Fruit fly (Drosophila melanogaster) whole organism, embryonic: ENCODE measurements around the gene Eig71Ej.

Experiments
- CG10209 ChIP-seq: fragments of 200-800 bp; sonication (Bioruptor generic); optimal IDR thresholded peaks from 3 replicates; lab custom pipeline; 2017; ENCODE audit warnings: missing biosample characterization, mild to moderate bottlenecking, missing genetic modification characterization, missing genetic modification reagents
- CG10565 ChIP-seq: fragments of 200-800 bp; sonication (Bioruptor generic); optimal IDR thresholded peaks from 3 replicates; lab custom pipeline; 2016; ENCODE audit warnings: missing biosample characterization, mild to moderate bottlenecking, missing genetic modification characterization
- CG11093 ChIP-seq: fragments of 200-800 bp; sonication (Bioruptor generic); IDR thresholded peaks from 3 replicates; pipeline ENCODE4 v1.3.6; 2022; ENCODE audit warnings: missing biosample characterization, missing genetic modification characterization
- CG11398 ChIP-seq: fragments of 200-800 bp; sonication (Bioruptor generic); optimal IDR thresholded peaks from 2 replicates; lab custom pipeline; 2016; ENCODE audit warnings: missing biosample characterization, missing genetic modification characterization
- CG12155 ChIP-seq: fragments of 200-800 bp; sonication (Bioruptor generic); optimal IDR thresholded peaks from 3 replicates; lab custom pipeline; 2016; ENCODE audit warnings: missing biosample characterization, missing genetic modification characterization
- CG14667 ChIP-seq: fragments of 200-800 bp; sonication (Bioruptor generic); IDR thresholded peaks from 2 replicates; pipeline ENCODE4 v1.3.6; 2022; ENCODE audit warnings: missing biosample characterization, missing genetic modification characterization
- CG17612 ChIP-seq: fragments of 200-800 bp; sonication (Bioruptor generic); IDR thresholded peaks from 2 replicates; pipeline ENCODE4 v1.3.6; 2022; ENCODE audit warnings: missing biosample characterization, missing genetic modification characterization
- CG1792 ChIP-seq: fragments of 200-800 bp; sonication (Bioruptor generic); optimal IDR thresholded peaks from 2 replicates; lab custom pipeline; 2016; ENCODE audit warnings: missing biosample characterization, missing genetic modification characterization
- CG2202 ChIP-seq: fragments of 200-800 bp; sonication (Bioruptor generic); optimal IDR thresholded peaks from 2 replicates; lab custom pipeline; 2018; ENCODE audit warnings: missing biosample characterization, mild to moderate bottlenecking, missing genetic modification characterization
- CG31365 ChIP-seq: fragments of 200-800 bp; sonication (Bioruptor generic); optimal IDR thresholded peaks from 2 replicates; lab custom pipeline; 2018; ENCODE audit warnings: missing biosample characterization, mild to moderate bottlenecking, missing genetic modification characterization
- CG3407 ChIP-seq: fragments of 200-800 bp; sonication (Bioruptor generic); optimal IDR thresholded peaks from 2 replicates; lab custom pipeline; 2018; ENCODE audit warnings: missing biosample characterization, mild to moderate bottlenecking, missing genetic modification characterization
- CG4328 ChIP-seq: fragments of 200-800 bp; sonication (Bioruptor generic); optimal IDR thresholded peaks from 3 replicates; lab custom pipeline; 2017; ENCODE audit warnings: missing biosample characterization, missing genetic modification reagents, missing genetic modification characterization
- CG43689 ChIP-seq: fragments of 200-800 bp; sonication (Bioruptor generic); IDR thresholded peaks from 2 replicates; pipeline ENCODE4 v1.3.6; 2022; ENCODE audit warnings: missing biosample characterization, missing genetic modification characterization
- CG6254 ChIP-seq: fragments of 200-800 bp; sonication (Bioruptor generic); optimal IDR thresholded peaks from 3 replicates; lab custom pipeline; 2017; ENCODE audit warnings: mild to moderate bottlenecking, missing biosample characterization, missing genetic modification reagents, missing genetic modification characterization
- CG6813 ChIP-seq: fragments of 200-800 bp; sonication (Bioruptor generic); optimal IDR thresholded peaks from 2 replicates; lab custom pipeline; 2017; ENCODE audit warnings: missing biosample characterization, missing genetic modification characterization, mild to moderate bottlenecking, moderate library complexity, missing genetic modification reagents
- CG6854 ChIP-seq: fragments of 200-800 bp; sonication (Bioruptor generic); optimal IDR thresholded peaks from 3 replicates; lab custom pipeline; 2017; ENCODE audit warnings: missing biosample characterization, mild to moderate bottlenecking, missing genetic modification characterization
- CG7839 ChIP-seq: fragments of 200-800 bp; sonication (Bioruptor generic); optimal IDR thresholded peaks from 3 replicates; lab custom pipeline; 2018; ENCODE audit warnings: missing biosample characterization, mild to moderate bottlenecking, missing genetic modification characterization, moderate library complexity
- CG8281 ChIP-seq: fragments of 200-800 bp; sonication (Bioruptor generic); optimal IDR thresholded peaks from 2 replicates; lab custom pipeline; 2018; ENCODE audit warnings: missing biosample characterization, mild to moderate bottlenecking, missing genetic modification characterization, moderate library complexity
- CG8388 ChIP-seq: fragments of 200-800 bp; sonication (Bioruptor generic); optimal IDR thresholded peaks from 2 replicates; lab custom pipeline; 2019; ENCODE audit warnings: missing biosample characterization, mild to moderate bottlenecking, missing genetic modification characterization, moderate library complexity
- CG9876 ChIP-seq: fragments of 200-800 bp; sonication (Bioruptor generic); optimal IDR thresholded peaks from 2 replicates; lab custom pipeline; 2016; ENCODE audit warnings: missing biosample characterization, missing genetic modification characterization
- CoRest ChIP-seq: fragments of 200-800 bp; sonication (Bioruptor generic); optimal IDR thresholded peaks from 3 replicates; lab custom pipeline; 2018; ENCODE audit warnings: missing biosample characterization, mild to moderate bottlenecking, missing genetic modification characterization, moderate library complexity
- Dad ChIP-seq: fragments of 200-800 bp; sonication (Bioruptor generic); optimal IDR thresholded peaks from 3 replicates; lab custom pipeline; 2016; ENCODE audit warnings: missing biosample characterization, missing genetic modification characterization
- Deaf1 ChIP-seq: fragments of 200-800 bp; optimal IDR thresholded peaks from 3 replicates; lab custom pipeline; 2019; ENCODE audit warnings: missing biosample characterization, mild to moderate bottlenecking, missing genetic modification characterization, moderate library complexity
- Drgx ChIP-seq: fragments of 200-800 bp; sonication (Bioruptor generic); IDR thresholded peaks from 2 replicates; pipeline ENCODE4 v1.3.6; 2022; ENCODE audit warnings: missing biosample characterization, missing genetic modification characterization
- Ets65A ChIP-seq: fragments of 200-800 bp; sonication (Bioruptor generic); peaks from one replicate; lab custom pipeline; 2016; ENCODE audit warnings: missing biosample characterization, missing genetic modification characterization
- Fer2 ChIP-seq: fragments of 200-800 bp; sonication (Bioruptor generic); optimal IDR thresholded peaks from 2 replicates; lab custom pipeline; 2018; ENCODE audit warnings: missing biosample characterization, mild to moderate bottlenecking, missing genetic modification characterization, moderate library complexity
- HLH4C ChIP-seq: fragments of 200-800 bp; sonication (Bioruptor generic); IDR thresholded peaks from 3 replicates; pipeline ENCODE4 v1.3.6; 2022; ENCODE audit warnings: missing biosample characterization, missing genetic modification characterization; ENCODE audit not compliant: partially characterized antibody
- Hmr ChIP-seq: fragments of 200-800 bp; sonication (Bioruptor generic); optimal IDR thresholded peaks from 3 replicates; lab custom pipeline; 2017; ENCODE audit warnings: mild to moderate bottlenecking, missing biosample characterization, missing genetic modification reagents, missing genetic modification characterization
- Lim3 ChIP-seq: fragments of 200-800 bp; sonication (Bioruptor generic); IDR thresholded peaks from 2 replicates; pipeline ENCODE4 v1.3.6; 2022; ENCODE audit warnings: missing biosample characterization, missing genetic modification characterization
- Nf-YB ChIP-seq: fragments of 200-800 bp; sonication (Bioruptor generic); optimal IDR thresholded peaks from 3 replicates; lab custom pipeline; 2019; ENCODE audit warnings: missing biosample characterization, mild to moderate bottlenecking, missing genetic modification characterization, moderate library complexity
- Oli ChIP-seq: fragments of 200-800 bp; sonication (Bioruptor generic); optimal IDR thresholded peaks from 2 replicates; lab custom pipeline; 2018; ENCODE audit warnings: missing biosample characterization, mild to moderate bottlenecking, missing genetic modification characterization, moderate library complexity
- Optix ChIP-seq: fragments of 200-800 bp; sonication (Bioruptor generic); IDR thresholded peaks from 3 replicates; pipeline ENCODE4 v1.3.6; 2022; ENCODE audit warnings: missing biosample characterization, missing genetic modification characterization
- Rx ChIP-seq: fragments of 200-800 bp; sonication (Bioruptor generic); IDR thresholded peaks from 2 replicates; pipeline ENCODE4 v1.3.6; 2022; ENCODE audit warnings: missing biosample characterization, missing genetic modification characterization
- ap ChIP-seq: fragments of 200-800 bp; sonication (Bioruptor generic); IDR thresholded peaks from 2 replicates; pipeline ENCODE4 v1.3.6; 2022; ENCODE audit warnings: missing biosample characterization, missing genetic modification characterization
- az2 ChIP-seq: fragments of 200-800 bp; sonication (Bioruptor generic); optimal IDR thresholded peaks from 3 replicates; lab custom pipeline; 2016; ENCODE audit warnings: missing biosample characterization, missing genetic modification characterization
- cg ChIP-seq: fragments of 200-800 bp; sonication (Bioruptor generic); optimal IDR thresholded peaks from 3 replicates; lab custom pipeline; 2019; ENCODE audit warnings: missing biosample characterization, mild to moderate bottlenecking, missing genetic modification characterization, moderate library complexity
- fd96Cb ChIP-seq: fragments of 200-800 bp; sonication (Bioruptor generic); optimal IDR thresholded peaks from 2 replicates; lab custom pipeline; 2018; ENCODE audit warnings: missing biosample characterization, mild to moderate bottlenecking, missing genetic modification characterization, moderate library complexity
- grau ChIP-seq: fragments of 200-800 bp; optimal IDR thresholded peaks from 3 replicates; lab custom pipeline; 2019; ENCODE audit warnings: missing biosample characterization, mild to moderate bottlenecking, missing genetic modification characterization, moderate library complexity
- gsb-n ChIP-seq: fragments of 200-800 bp; sonication (Bioruptor generic); optimal IDR thresholded peaks from 3 replicates; lab custom pipeline; 2018; ENCODE audit warnings: missing biosample characterization, mild to moderate bottlenecking, missing genetic modification characterization
- gt ChIP-seq: fragments of 200-800 bp; sonication (Bioruptor generic); IDR thresholded peaks from 2 replicates; pipeline ENCODE4 v1.3.6; 2022; ENCODE audit warnings: missing biosample characterization, missing genetic modification characterization
- klu ChIP-seq: fragments of 200-800 bp; sonication (Bioruptor generic); IDR thresholded peaks from 2 replicates; pipeline ENCODE4 v1.3.6; 2022; ENCODE audit warnings: missing biosample characterization, missing genetic modification characterization
- kni ChIP-seq: fragments of 200-800 bp; sonication (Bioruptor generic); optimal IDR thresholded peaks from 3 replicates; lab custom pipeline; 2017; ENCODE audit warnings: mild to moderate bottlenecking, missing biosample characterization, missing genetic modification reagents, missing genetic modification characterization
- nerfin-1 ChIP-seq: fragments of 200-800 bp; sonication (Bioruptor generic); optimal IDR thresholded peaks from 3 replicates; lab custom pipeline; 2019; ENCODE audit warnings: missing biosample characterization, mild to moderate bottlenecking, missing genetic modification characterization, moderate library complexity
- nom ChIP-seq: fragments of 200-800 bp; sonication (Bioruptor generic); optimal IDR thresholded peaks from 2 replicates; lab custom pipeline; 2017; ENCODE audit warnings: missing biosample characterization, missing genetic modification characterization, mild to moderate bottlenecking, moderate library complexity, missing genetic modification reagents
- slp2 ChIP-seq: fragments of 200-800 bp; sonication (Bioruptor generic); optimal IDR thresholded peaks from 2 replicates; lab custom pipeline; 2016; ENCODE audit warnings: missing biosample characterization, missing genetic modification characterization
- sna ChIP-seq: fragments of 200-800 bp; sonication (Bioruptor generic); IDR thresholded peaks from 2 replicates; pipeline ENCODE4 v1.3.6; 2022; ENCODE audit warnings: missing biosample characterization, missing genetic modification characterization; ENCODE audit not compliant: partially characterized antibody
- sqz ChIP-seq: fragments of 200-800 bp; sonication (Bioruptor generic); optimal IDR thresholded peaks from 3 replicates; lab custom pipeline; 2018; ENCODE audit warnings: missing biosample characterization, mild to moderate bottlenecking, missing genetic modification characterization
- ttk ChIP-seq: fragments of 200-800 bp; sonication (Bioruptor generic); IDR thresholded peaks from 2 replicates; pipeline ENCODE4 v2.1.2; 2022; ENCODE audit warnings: missing biosample characterization, missing genetic modification characterization
- unc-4 ChIP-seq: fragments of 200-800 bp; sonication (Bioruptor generic); IDR thresholded peaks from 2 replicates; pipeline ENCODE4 v1.3.6; 2022; ENCODE audit warnings: missing biosample characterization, missing genetic modification characterization; ENCODE audit not compliant: partially characterized antibody
- wdn ChIP-seq: fragments of 200-800 bp; sonication (Bioruptor generic); IDR thresholded peaks from 2 replicates; pipeline ENCODE4 v1.3.6; 2022; ENCODE audit warnings: missing biosample characterization, missing genetic modification characterization

Gene Eig71Ej

DNA sequence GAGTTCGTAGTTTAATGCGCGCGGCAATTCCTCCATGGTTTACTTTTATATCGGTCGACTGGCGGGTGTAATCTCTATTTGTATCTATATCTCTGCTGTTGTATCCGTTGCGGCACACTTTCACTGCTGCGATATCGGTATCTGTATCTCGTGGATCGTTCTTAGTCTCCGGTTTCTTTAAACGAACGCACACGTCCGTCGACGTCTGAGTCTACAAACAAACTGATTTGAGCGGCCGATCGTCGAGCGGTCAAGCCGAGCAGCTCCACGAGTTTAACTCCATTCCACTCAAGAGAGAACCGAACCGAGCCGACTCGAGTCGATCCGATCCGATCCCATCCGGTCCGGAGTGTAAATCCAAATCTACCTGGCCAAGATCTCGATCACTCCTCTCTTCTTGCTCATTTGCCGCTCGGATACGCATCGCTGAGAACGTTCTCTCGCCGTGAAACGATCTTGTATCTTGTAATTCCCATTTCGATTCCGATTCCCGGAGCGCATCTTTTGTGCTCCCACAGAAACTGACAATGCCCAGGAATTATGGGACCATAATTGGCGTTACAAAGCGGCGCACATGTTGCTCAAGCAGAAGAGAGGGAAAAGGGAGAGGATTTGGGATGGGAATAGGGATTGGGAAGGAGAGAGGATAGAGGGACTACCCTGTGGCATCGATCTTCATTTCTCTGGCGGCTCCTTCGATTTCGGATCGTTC lies 39.0 kb upstream of the Eig71Ej start, which contains the start of gene comm2 (continued):
- no peak for TF ChIP-seq Fer2
- TF ChIP-seq CG12155 (GFP tag; lab: Kevin White, UChicago): no peak
- no peak for TF ChIP-seq Oli
- TF ChIP-seq CoRest (tag; lab: Kevin White, UChicago): no peak
- no peak for TF ChIP-seq Rx (GFP tag; lab: Robert Waterston, UW)
- no peak for TF ChIP-seq az2 (GFP tag; lab: Kevin White, UChicago)
- TF ChIP-seq slp2: no peak
- TF ChIP-seq ttk (GFP tag; lab: Robert Waterston, UW): no peak
- no peak for TF ChIP-seq CG11398 (GFP tag; lab: Kevin White, UChicago)
- no peak for TF ChIP-seq CG3407 (GFP tag; lab: Kevin White, UChicago)
- no peak for TF ChIP-seq CG11093 (GFP tag; lab: Robert Waterston, UW)
- no peak for TF ChIP-seq cg (GFP tag; lab: Kevin White, UChicago)
- TF ChIP-seq CG10565 (GFP tag; lab: Kevin White, UChicago): no peak
- no peak for TF ChIP-seq CG6254 (GFP tag; lab: Kevin White, UChicago)
- TF ChIP-seq unc-4 (GFP tag; lab: Robert Waterston, UW): no peak
- TF ChIP-seq CG1792 (GFP tag; lab: Kevin White, UChicago): no peak
- TF ChIP-seq nom (GFP tag; lab: Kevin White, UChicago): peak; percentile 22
- no peak for TF ChIP-seq Ets65A
- no peak for TF ChIP-seq gt (GFP tag; lab: Robert Waterston, UW)
- TF ChIP-seq Optix (GFP tag; lab: Robert Waterston, UW): no peak
- 0 out of 2 replicates have a peak, but pooled peaks have one; percentile 29 for TF ChIP-seq Drgx (GFP tag; lab: Robert Waterston, UW)
- no peak for TF ChIP-seq Hmr
- TF ChIP-seq Dad (GFP tag; lab: Kevin White, UChicago): peak; percentile 1
- TF ChIP-seq CG4328 (GFP tag; lab: Kevin White, UChicago): no peak
- TF ChIP-seq CG6854 (GFP tag; lab: Kevin White, UChicago): no peak
- TF ChIP-seq CG14667 (GFP tag; lab: Robert Waterston, UW): no peak
- TF ChIP-seq CG31365 (tag; lab: Kevin White, UChicago): no peak
- no peak for TF ChIP-seq nerfin-1 (tag; lab: Kevin White, UChicago)
- TF ChIP-seq sqz: no peak
- no peak for TF ChIP-seq ap (GFP tag; lab: Robert Waterston, UW)
- TF ChIP-seq Deaf1 (tag; lab: Kevin White, UChicago): peak; percentile 96
- no peak for TF ChIP-seq Lim3 (GFP tag; lab: Robert Waterston, UW)
- TF ChIP-seq CG6813: no peak
- no peak for TF ChIP-seq gsb-n (tag; lab: Kevin White, UChicago)
- TF ChIP-seq CG10209 (GFP tag; lab: Kevin White, UChicago): no peak
- TF ChIP-seq CG8388 (GFP tag; lab: Kevin White, UChicago): no peak
- TF ChIP-seq klu (GFP tag; lab: Robert Waterston, UW): no peak
- TF ChIP-seq kni: peak; percentile 89
- no peak for TF ChIP-seq grau
- TF ChIP-seq wdn (GFP tag; lab: Robert Waterston, UW): no peak
- no peak for TF ChIP-seq CG8281 (tag; lab: Kevin White, UChicago)
- no peak for TF ChIP-seq CG9876 (GFP tag; lab: Kevin White, UChicago)
- peak; percentile 76 for TF ChIP-seq sna
- peak; percentile 12 for TF ChIP-seq CG2202 (tag; lab: Kevin White, UChicago)
- TF ChIP-seq HLH4C: peak; percentile 21; the same call in 1 of the 3 replicates
- no peak for TF ChIP-seq fd96Cb (tag; lab: Kevin White, UChicago)
- TF ChIP-seq CG17612 (GFP tag; lab: Robert Waterston, UW): no peak
- TF ChIP-seq CG43689 (GFP tag; lab: Robert Waterston, UW): no peak
- TF ChIP-seq CG7839 (tag; lab: Kevin White, UChicago): no peak
- no peak for TF ChIP-seq Nf-YB (GFP tag; lab: Kevin White, UChicago)
